Fruit fly (Drosophila melanogaster): ENCODE results near the gene fit.

Gene fit

dm6 chr3R:21904345-21904744, 20.1 kb upstream of the fit start:
- TF ChIP-seq OdsH (GFP tag; optimal IDR thresholded peaks at IDR 0.05) (no peak), fru (GFP tag; optimal IDR thresholded peaks at IDR 0.05) (peak; percentile 31), Jra (GFP tag; optimal IDR thresholded peaks at IDR 0.05) (no peak), Hr78 (GFP tag; optimal IDR thresholded peaks at IDR 0.05) (no peak), rgr (GFP tag; optimal IDR thresholded peaks at IDR 0.05) (no peak), sage (GFP tag; optimal IDR thresholded peaks at IDR 0.05) (no peak), tai (GFP tag; optimal IDR thresholded peaks at IDR 0.05) (no peak), usp (GFP tag; optimal IDR thresholded peaks at IDR 0.05) (no peak), pan (optimal IDR thresholded peaks at IDR 0.05) (no peak), psq (GFP tag; optimal IDR thresholded peaks at IDR 0.05) (peak; percentile 16), h (GFP tag; optimal IDR thresholded peaks at IDR 0.05) (no peak), Dif (GFP tag; optimal IDR thresholded peaks at IDR 0.05; ENCODE audit: partially characterized antibody) (no peak), Rel (GFP tag; optimal IDR thresholded peaks at IDR 0.05) (no peak), Rel (tag; optimal IDR thresholded peaks at IDR 0.05) (no peak), Dfd (GFP tag; optimal IDR thresholded peaks at IDR 0.05) (no peak), Sp1 (GFP tag; optimal IDR thresholded peaks at IDR 0.05) (no peak), dsf (GFP tag; optimal IDR thresholded peaks at IDR 0.05; ENCODE audit: borderline replicate concordance) (no peak), dmrt93B (GFP tag; optimal IDR thresholded peaks at IDR 0.05) (peak; percentile 13), CG9705 (GFP tag; optimal IDR thresholded peaks at IDR 0.05) (no peak), CG32264 (GFP tag; optimal IDR thresholded peaks at IDR 0.05) (no peak), br (GFP tag; optimal IDR thresholded peaks at IDR 0.05) (no peak), HLH106 (tag; optimal IDR thresholded peaks at IDR 0.05) (peak; percentile 36), Hnf4 (GFP tag; optimal IDR thresholded peaks at IDR 0.05) (no peak), jim (GFP tag; optimal IDR thresholded peaks at IDR 0.05) (no peak), CrebA (GFP tag; optimal IDR thresholded peaks at IDR 0.05; ENCODE audit: borderline replicate concordance) (no peak), N (GFP tag; optimal IDR thresholded peaks at IDR 0.05) (no peak), sv (GFP tag; optimal IDR thresholded peaks at IDR 0.05) (no peak)

DNA sequence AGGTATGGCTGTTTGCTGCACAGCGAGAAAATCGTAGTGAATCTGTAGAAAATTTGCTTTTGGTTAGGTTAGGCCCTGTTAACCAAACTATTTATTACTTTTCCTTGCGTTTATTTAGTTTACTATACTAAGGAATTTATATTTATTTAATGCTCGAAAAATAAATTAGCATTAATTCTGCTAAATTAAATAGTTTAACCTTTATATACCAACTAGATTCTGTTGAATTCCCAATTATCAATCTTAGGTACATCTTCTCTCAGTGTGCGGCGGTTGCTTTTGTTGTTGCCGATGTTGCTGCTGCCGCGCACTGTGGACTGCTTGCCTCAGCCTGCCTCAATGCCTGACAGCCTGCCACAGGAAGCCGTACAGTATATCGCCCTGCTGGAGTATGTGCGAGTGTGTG, 14.9 kb upstream of the fit start:
- peak; percentile 19 for TF ChIP-seq woc (GFP tag; optimal IDR thresholded peaks at IDR 0.05)
- TF ChIP-seq Sp1 (GFP tag; optimal IDR thresholded peaks at IDR 0.05), result peak; percentile 41
- TF ChIP-seq GATAd (GFP tag; optimal IDR thresholded peaks at IDR 0.05), result no peak
- no peak for TF ChIP-seq rgr (GFP tag; optimal IDR thresholded peaks at IDR 0.05)
- TF ChIP-seq tai (GFP tag; optimal IDR thresholded peaks at IDR 0.05), result no peak
- peak; percentile 35 for TF ChIP-seq OdsH (GFP tag; optimal IDR thresholded peaks at IDR 0.05)
- no peak for TF ChIP-seq CrebA (GFP tag; optimal IDR thresholded peaks at IDR 0.05; ENCODE audit: borderline replicate concordance)
- peak; percentile 21 for TF ChIP-seq ey (GFP tag; optimal IDR thresholded peaks at IDR 0.05)
- TF ChIP-seq h (GFP tag; optimal IDR thresholded peaks at IDR 0.05), result peak; percentile 28
- no peak for TF ChIP-seq sage (GFP tag; optimal IDR thresholded peaks at IDR 0.05)
- TF ChIP-seq Dfd (GFP tag; optimal IDR thresholded peaks at IDR 0.05), result peak; percentile 77
- peak; percentile 71 for TF ChIP-seq HLH106 (tag; optimal IDR thresholded peaks at IDR 0.05)
- peak; percentile 15 for TF ChIP-seq br (GFP tag; optimal IDR thresholded peaks at IDR 0.05)
- TF ChIP-seq dmrt93B (GFP tag; optimal IDR thresholded peaks at IDR 0.05), result peak; percentile 45
- no peak for TF ChIP-seq Hnf4 (GFP tag; optimal IDR thresholded peaks at IDR 0.05)
- TF ChIP-seq foxo (GFP tag; optimal IDR thresholded peaks at IDR 0.05), result peak in 1 of 2 experiments; percentile 59
- TF ChIP-seq CG9705 (GFP tag; optimal IDR thresholded peaks at IDR 0.05), result peak; percentile 2
- TF ChIP-seq psq (GFP tag; optimal IDR thresholded peaks at IDR 0.05), result peak; percentile 15
- no peak for TF ChIP-seq Hr83 (GFP tag; optimal IDR thresholded peaks at IDR 0.05; ENCODE audit: poor library complexity, severe bottlenecking)
- TF ChIP-seq fru (GFP tag; optimal IDR thresholded peaks at IDR 0.05), result peak; percentile 69

dm6 chr3R:21898758-21899157, 14.5 kb upstream of the fit start:
- TF ChIP-seq Rel (GFP tag; optimal IDR thresholded peaks at IDR 0.05) (no peak), Rel (tag; optimal IDR thresholded peaks at IDR 0.05) (peak; percentile 89), dl (GFP tag; optimal IDR thresholded peaks at IDR 0.05; ENCODE audit: insufficient read depth in 1 of 2, partially characterized antibody in 2 of 2) (no peak)

DNA sequence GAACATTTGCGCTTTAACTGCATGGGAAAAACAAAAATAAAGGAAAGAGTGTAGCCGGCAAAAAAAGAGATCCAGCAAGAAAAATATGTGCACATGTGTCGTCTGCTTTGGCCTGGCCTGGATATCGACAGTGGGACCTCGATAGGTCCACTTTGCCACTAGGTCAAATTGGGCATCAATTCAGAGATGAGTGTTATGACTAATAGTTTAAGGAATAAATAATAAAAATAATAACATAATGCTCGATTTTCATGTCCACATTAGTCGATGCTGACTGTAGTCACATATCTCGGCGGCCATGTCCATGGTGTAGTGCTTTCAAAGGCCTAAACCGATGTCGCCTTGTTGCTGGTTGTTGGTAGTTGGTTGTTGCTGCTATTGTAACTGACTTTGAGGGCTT, 13.3 kb upstream of the fit start:
- TF ChIP-seq Mio (GFP tag; optimal IDR thresholded peaks at IDR 0.05) (no peak), Dfd (GFP tag; optimal IDR thresholded peaks at IDR 0.05) (no peak), Vsx2 (GFP tag; optimal IDR thresholded peaks at IDR 0.05; ENCODE audit: partially characterized antibody) (no peak), CG32264 (GFP tag; optimal IDR thresholded peaks at IDR 0.05) (peak; percentile 60), br (GFP tag; optimal IDR thresholded peaks at IDR 0.05) (peak; percentile 83), CrebA (GFP tag; optimal IDR thresholded peaks at IDR 0.05; ENCODE audit: borderline replicate concordance) (no peak), Dif (GFP tag; optimal IDR thresholded peaks at IDR 0.05; ENCODE audit: partially characterized antibody) (no peak), N (GFP tag; optimal IDR thresholded peaks at IDR 0.05) (no peak), OdsH (GFP tag; optimal IDR thresholded peaks at IDR 0.05) (peak; percentile 80), CG9705 (GFP tag; optimal IDR thresholded peaks at IDR 0.05) (peak; percentile 79), Hnf4 (GFP tag; optimal IDR thresholded peaks at IDR 0.05) (peak; percentile 79), pan (optimal IDR thresholded peaks at IDR 0.05) (no peak), sage (GFP tag; optimal IDR thresholded peaks at IDR 0.05) (peak; percentile 84), HLH106 (tag; optimal IDR thresholded peaks at IDR 0.05) (peak; percentile 90), dsf (GFP tag; optimal IDR thresholded peaks at IDR 0.05; ENCODE audit: borderline replicate concordance) (peak; percentile 22), fru (GFP tag; optimal IDR thresholded peaks at IDR 0.05) (peak; percentile 87), rgr (GFP tag; optimal IDR thresholded peaks at IDR 0.05) (peak; percentile 83), usp (GFP tag; optimal IDR thresholded peaks at IDR 0.05) (no peak), dl (GFP tag; optimal IDR thresholded peaks at IDR 0.05; ENCODE audit: insufficient read depth in 1 of 2, partially characterized antibody in 2 of 2) (no peak), Hr83 (GFP tag; optimal IDR thresholded peaks at IDR 0.05; ENCODE audit: poor library complexity, severe bottlenecking) (peak; percentile 10), psq (GFP tag; optimal IDR thresholded peaks at IDR 0.05) (peak; percentile 78), Jra (GFP tag; optimal IDR thresholded peaks at IDR 0.05) (peak; percentile 47), h (GFP tag; optimal IDR thresholded peaks at IDR 0.05) (peak; percentile 91), sv (GFP tag; optimal IDR thresholded peaks at IDR 0.05) (no peak), jim (GFP tag; optimal IDR thresholded peaks at IDR 0.05) (no peak), foxo (GFP tag; optimal IDR thresholded peaks at IDR 0.05) (peak in 1 of 2 experiments; percentile 90), tai (GFP tag; optimal IDR thresholded peaks at IDR 0.05) (peak; percentile 65), brk (GFP tag; optimal IDR thresholded peaks at IDR 0.05) (peak; percentile 39), dmrt93B (GFP tag; optimal IDR thresholded peaks at IDR 0.05) (peak; percentile 56), woc (GFP tag; optimal IDR thresholded peaks at IDR 0.05) (peak; percentile 73), Hr78 (GFP tag; optimal IDR thresholded peaks at IDR 0.05) (no peak), lola (GFP tag; optimal IDR thresholded peaks at IDR 0.05) (no peak)

All from whole organism, wandering third instar larva.